Fruit fly (Drosophila melanogaster): ENCODE measurements around the gene TAF1B.

- no peak for TF ChIP-seq Oli (tag; optimal IDR thresholded peaks at IDR 0.05)
- no peak for TF ChIP-seq peb (GFP tag; IDR thresholded peaks at IDR 0.05)
- TF ChIP-seq CG15479 (GFP tag; optimal IDR thresholded peaks at IDR 0.05): no peak
These were observed 18.5 kb downstream of the TAF1B start, which contains the start of gene knk for dm6 chr3R:10125477-10125876.
